Fruit fly (Drosophila melanogaster) whole organism, wandering third instar larva: ENCODE measurements around the gene CG10877.

Source experiments
- Abd-B ChIP-seq: fragments of >200 bp; optimal IDR thresholded peaks from 2 replicates; lab custom pipeline; 2017; ENCODE audit warnings: missing biosample characterization, missing genetic modification characterization
- CG32264 ChIP-seq: fragments of 200-800 bp; sonication (Bioruptor generic); optimal IDR thresholded peaks from 2 replicates; lab custom pipeline; 2016; ENCODE audit warnings: missing biosample characterization, missing genetic modification characterization
- CG9705 ChIP-seq: fragments of 200-800 bp; sonication (Bioruptor generic); optimal IDR thresholded peaks from 2 replicates; lab custom pipeline; 2018; ENCODE audit warnings: missing biosample characterization, mild to moderate bottlenecking, missing genetic modification characterization
- CrebA ChIP-seq: fragments of 200-800 bp; sonication (Bioruptor generic); optimal IDR thresholded peaks from 2 replicates; lab custom pipeline; 2016; ENCODE audit warnings: missing biosample characterization, mild to moderate bottlenecking, missing genetic modification characterization, borderline replicate concordance
- Dfd ChIP-seq: fragments of >200 bp; optimal IDR thresholded peaks from 2 replicates; lab custom pipeline; 2017; ENCODE audit warnings: missing biosample characterization, missing genetic modification characterization
- Dif ChIP-seq: fragments of 200-275, 200-300 bp; sonication (Bioruptor generic); optimal IDR thresholded peaks from 2 replicates; lab custom pipeline; 2018; ENCODE audit warnings: missing biosample characterization, missing genetic modification characterization; ENCODE audit not compliant: partially characterized antibody
- GATAd ChIP-seq: sonication (Bioruptor generic); optimal IDR thresholded peaks from 2 replicates; lab custom pipeline; 2016; ENCODE audit warnings: missing biosample characterization, missing genetic modification characterization
- HLH106 ChIP-seq: fragments of 200-800 bp; optimal IDR thresholded peaks from 3 replicates; lab custom pipeline; 2019; ENCODE audit warnings: missing biosample characterization, mild to moderate bottlenecking, missing genetic modification characterization, moderate library complexity
- Hnf4 ChIP-seq: fragments of 200-800 bp; sonication (Bioruptor generic); optimal IDR thresholded peaks from 2 replicates; lab custom pipeline; 2016; ENCODE audit warnings: missing biosample characterization, mild to moderate bottlenecking, missing genetic modification characterization
- Hr78 ChIP-seq: fragments of >200 bp; optimal IDR thresholded peaks from 2 replicates; lab custom pipeline; 2017; ENCODE audit warnings: missing biosample characterization, missing genetic modification characterization
- Hr83 ChIP-seq: fragments of 200-300 bp; sonication (Bioruptor generic); optimal IDR thresholded peaks from 2 replicates; lab custom pipeline; 2016; ENCODE audit warnings: missing biosample characterization, mild to moderate bottlenecking, missing genetic modification characterization, moderate library complexity; ENCODE audit not compliant: poor library complexity, severe bottlenecking
- Jra ChIP-seq: sonication (Bioruptor generic); optimal IDR thresholded peaks from 2 replicates; lab custom pipeline; 2016; ENCODE audit warnings: missing biosample characterization, missing genetic modification characterization
- Mio ChIP-seq: sonication (Bioruptor generic); optimal IDR thresholded peaks from 2 replicates; lab custom pipeline; 2016; ENCODE audit warnings: missing biosample characterization, missing genetic modification characterization
- Myc ChIP-seq: fragments of >200 bp; optimal IDR thresholded peaks from 2 replicates; lab custom pipeline; 2017
- N ChIP-seq: fragments of >200 bp; optimal IDR thresholded peaks from 2 replicates; lab custom pipeline; 2018; ENCODE audit warnings: missing biosample characterization, missing external identifiers, missing genetic modification characterization
- OdsH ChIP-seq: fragments of 200-800 bp; sonication (Bioruptor generic); optimal IDR thresholded peaks from 2 replicates; lab custom pipeline; 2016; ENCODE audit warnings: missing biosample characterization, mild to moderate bottlenecking, missing genetic modification characterization
- Rel ChIP-seq, 2 experiments: fragments of 200-800 bp; sonication (Bioruptor generic) in 1 of 2; optimal IDR thresholded peaks; 2 replicates in 1 of 2; 3 replicates in 1 of 2; lab custom pipeline; 2016 to 2019; ENCODE audit warnings: mild to moderate bottlenecking in 2 of 2, missing biosample characterization in 2 of 2, missing genetic modification characterization in 2 of 2, moderate library complexity in 1 of 2
- Sp1 ChIP-seq: fragments of 200-800 bp; sonication (Bioruptor generic); optimal IDR thresholded peaks from 3 replicates; lab custom pipeline; 2019; ENCODE audit warnings: missing biosample characterization, mild to moderate bottlenecking, missing genetic modification characterization, moderate library complexity
- Vsx2 ChIP-seq: fragments of 200-300, 225-300 bp; sonication (Bioruptor generic); optimal IDR thresholded peaks from 2 replicates; lab custom pipeline; 2018; ENCODE audit warnings: missing biosample characterization, missing genetic modification characterization; ENCODE audit not compliant: partially characterized antibody
- br ChIP-seq: fragments of 200-800 bp; sonication (Bioruptor generic); optimal IDR thresholded peaks from 2 replicates; lab custom pipeline; 2016; ENCODE audit warnings: missing biosample characterization, missing genetic modification characterization
- brk ChIP-seq: fragments of 200-800 bp; sonication (Bioruptor generic); optimal IDR thresholded peaks from 2 replicates; lab custom pipeline; 2016; ENCODE audit warnings: missing biosample characterization, mild to moderate bottlenecking, missing genetic modification characterization
- dl ChIP-seq, 2 experiments: fragments of 175-275, 200-275 bp in 1 of 2; fragments of 200-275 bp in 1 of 2; sonication (Bioruptor generic); optimal IDR thresholded peaks; lab custom pipeline; 2018; ENCODE audit warnings: mild to moderate bottlenecking in 2 of 2, missing biosample characterization in 2 of 2, missing genetic modification characterization in 2 of 2, moderate library complexity in 2 of 2; ENCODE audit not compliant: partially characterized antibody in 2 of 2, insufficient read depth in 1 of 2
- dmrt93B ChIP-seq: fragments of 200-800 bp; sonication (Bioruptor generic); optimal IDR thresholded peaks from 2 replicates; lab custom pipeline; 2018; ENCODE audit warnings: missing biosample characterization, mild to moderate bottlenecking, missing genetic modification characterization
- dsf ChIP-seq: sonication (Bioruptor generic); optimal IDR thresholded peaks from 2 replicates; lab custom pipeline; 2016; ENCODE audit warnings: missing biosample characterization, missing genetic modification characterization, borderline replicate concordance
- ey ChIP-seq: fragments of 200-800 bp; sonication (Bioruptor generic); optimal IDR thresholded peaks from 2 replicates; lab custom pipeline; 2016; ENCODE audit warnings: missing biosample characterization, missing genetic modification characterization
- foxo ChIP-seq, 2 experiments: fragments of 200-800 bp; sonication (Bioruptor generic); optimal IDR thresholded peaks; 2 replicates in 1 of 2; 3 replicates in 1 of 2; lab custom pipeline; 2016 to 2017; ENCODE audit warnings: missing biosample characterization in 2 of 2, missing genetic modification characterization in 2 of 2
- fru ChIP-seq: fragments of 200-800 bp; sonication (Bioruptor generic); optimal IDR thresholded peaks from 3 replicates; lab custom pipeline; 2016; ENCODE audit warnings: missing biosample characterization, mild to moderate bottlenecking, missing genetic modification characterization
- h ChIP-seq: fragments of 200-800 bp; sonication (Bioruptor generic); optimal IDR thresholded peaks from 3 replicates; lab custom pipeline; 2016; ENCODE audit warnings: missing biosample characterization, mild to moderate bottlenecking, missing genetic modification characterization
- jim ChIP-seq: fragments of 175-275, 200-325 bp; sonication (Bioruptor generic); optimal IDR thresholded peaks from 2 replicates; lab custom pipeline; 2016; ENCODE audit warnings: missing biosample characterization, mild to moderate bottlenecking, missing genetic modification characterization
- lola ChIP-seq: fragments of >200 bp; optimal IDR thresholded peaks from 2 replicates; lab custom pipeline; 2017; ENCODE audit warnings: missing biosample characterization, missing genetic modification characterization
- pan ChIP-seq: fragments of >200 bp; optimal IDR thresholded peaks from 2 replicates; lab custom pipeline; 2017
- psq ChIP-seq: fragments of 200-800 bp; sonication (Bioruptor generic); optimal IDR thresholded peaks from 3 replicates; lab custom pipeline; 2017; ENCODE audit warnings: missing biosample characterization, mild to moderate bottlenecking, missing genetic modification characterization, moderate library complexity
- rgr ChIP-seq: fragments of 200-800 bp; sonication (Bioruptor generic); optimal IDR thresholded peaks from 3 replicates; lab custom pipeline; 2016; ENCODE audit warnings: missing biosample characterization, mild to moderate bottlenecking, missing genetic modification characterization
- sage ChIP-seq: fragments of 200-800 bp; sonication (Bioruptor generic); optimal IDR thresholded peaks from 2 replicates; lab custom pipeline; 2016; ENCODE audit warnings: missing biosample characterization, mild to moderate bottlenecking, missing genetic modification characterization
- sv ChIP-seq: fragments of 200-800 bp; sonication (Bioruptor generic); optimal IDR thresholded peaks from 3 replicates; lab custom pipeline; 2016; ENCODE audit warnings: missing biosample characterization, missing genetic modification characterization
- tai ChIP-seq: sonication (Bioruptor generic); optimal IDR thresholded peaks from 2 replicates; lab custom pipeline; 2016; ENCODE audit warnings: missing biosample characterization, missing genetic modification characterization
- usp ChIP-seq: fragments of >200 bp; optimal IDR thresholded peaks from 2 replicates; lab custom pipeline; 2017; ENCODE audit warnings: missing biosample characterization, missing genetic modification characterization
- woc ChIP-seq: sonication (Bioruptor generic); optimal IDR thresholded peaks from 2 replicates; lab custom pipeline; 2016; ENCODE audit warnings: missing biosample characterization, mild to moderate bottlenecking, missing genetic modification characterization

Gene CG10877

dm6 chr3R:20588480-20588785 is 24.6 kb upstream of the CG10877 start, which contains the start of gene Srp72:
Srp72 (plus strand) TSS chr3R:20588711.
- peak; percentile 6 for TF ChIP-seq psq
- TF ChIP-seq Vsx2: no peak
- TF ChIP-seq lola (GFP tag; lab: Kevin White, UChicago): no peak
- TF ChIP-seq foxo (GFP tag; optimal IDR thresholded peaks at IDR 0.05; lab: Kevin White, UChicago): peak in 1 of 2 experiments; percentile 58
- peak; percentile 44 for TF ChIP-seq rgr (GFP tag; lab: Kevin White, UChicago)
- no peak for TF ChIP-seq Dif (GFP tag; lab: Kevin White, UChicago)
- no peak for TF ChIP-seq dmrt93B
- TF ChIP-seq brk (GFP tag; lab: Kevin White, UChicago): no peak
- no peak for TF ChIP-seq usp
- TF ChIP-seq ey (GFP tag; lab: Kevin White, UChicago): peak; percentile 12
- TF ChIP-seq N: no peak
- TF ChIP-seq dl (GFP tag; optimal IDR thresholded peaks at IDR 0.05; lab: Kevin White, UChicago; ENCODE audit: insufficient read depth in 1 of 2, partially characterized antibody in 2 of 2): no peak
- no peak for TF ChIP-seq CG32264 (GFP tag; lab: Kevin White, UChicago)
- peak; percentile 47 for TF ChIP-seq CG9705 (GFP tag; lab: Kevin White, UChicago)
- TF ChIP-seq sage (GFP tag; lab: Kevin White, UChicago): peak; percentile 59
- TF ChIP-seq Mio (GFP tag; lab: Kevin White, UChicago): no peak
- no peak for TF ChIP-seq Jra (GFP tag; lab: Kevin White, UChicago)
- TF ChIP-seq Dfd (GFP tag; lab: Kevin White, UChicago): no peak
- peak; percentile 50 for TF ChIP-seq h (GFP tag; lab: Kevin White, UChicago)
- peak; percentile 39 for TF ChIP-seq Hnf4 (GFP tag; lab: Kevin White, UChicago)
- TF ChIP-seq fru (GFP tag; lab: Kevin White, UChicago): peak; percentile 40
- TF ChIP-seq br (GFP tag; lab: Kevin White, UChicago): peak; percentile 25
- TF ChIP-seq tai (GFP tag; lab: Kevin White, UChicago): no peak
- TF ChIP-seq GATAd: peak; percentile 26
- TF ChIP-seq OdsH (GFP tag; lab: Kevin White, UChicago): peak; percentile 17
- TF ChIP-seq Abd-B (GFP tag; lab: Kevin White, UChicago): no peak
- peak; percentile 48 for TF ChIP-seq sv (GFP tag; lab: Kevin White, UChicago)
- no peak for TF ChIP-seq CrebA
- peak; percentile 35 for TF ChIP-seq Hr83 (GFP tag; lab: Kevin White, UChicago)
- TF ChIP-seq dsf (GFP tag; lab: Kevin White, UChicago): peak; percentile 45
- no peak for TF ChIP-seq jim
- no peak for TF ChIP-seq pan (lab: Kevin White, UChicago)
- peak; percentile 45 for TF ChIP-seq Sp1
- TF ChIP-seq woc (GFP tag; lab: Kevin White, UChicago): no peak
- TF ChIP-seq HLH106 (tag; lab: Kevin White, UChicago): peak; percentile 50

- TF ChIP-seq br (GFP tag; lab: Kevin White, UChicago): peak; percentile 91
- peak; percentile 88 for TF ChIP-seq Hnf4 (GFP tag; lab: Kevin White, UChicago)
- TF ChIP-seq OdsH (GFP tag; lab: Kevin White, UChicago): peak; percentile 93
- TF ChIP-seq ey (GFP tag; lab: Kevin White, UChicago): peak; percentile 92
- peak; percentile 79 for TF ChIP-seq CG9705 (GFP tag; lab: Kevin White, UChicago)
- TF ChIP-seq fru (GFP tag; lab: Kevin White, UChicago): peak; percentile 91
- no peak for TF ChIP-seq lola (GFP tag; lab: Kevin White, UChicago)
- TF ChIP-seq usp: no peak
- peak; percentile 93 for TF ChIP-seq Jra (GFP tag; lab: Kevin White, UChicago)
- TF ChIP-seq brk (GFP tag; lab: Kevin White, UChicago): no peak
- TF ChIP-seq pan (lab: Kevin White, UChicago): no peak
- no peak for TF ChIP-seq CrebA
- TF ChIP-seq h (GFP tag; lab: Kevin White, UChicago): peak; percentile 94
- peak; percentile 89 for TF ChIP-seq rgr (GFP tag; lab: Kevin White, UChicago)
- no peak for TF ChIP-seq dl (GFP tag; optimal IDR thresholded peaks at IDR 0.05; lab: Kevin White, UChicago; ENCODE audit: insufficient read depth in 1 of 2, partially characterized antibody in 2 of 2)
- no peak for TF ChIP-seq Myc
- TF ChIP-seq tai (GFP tag; lab: Kevin White, UChicago): no peak
- peak; percentile 77 for TF ChIP-seq dsf (GFP tag; lab: Kevin White, UChicago)
- peak; percentile 88 for TF ChIP-seq HLH106 (tag; lab: Kevin White, UChicago)
- peak; percentile 91 for TF ChIP-seq Sp1
- no peak for TF ChIP-seq sv (GFP tag; lab: Kevin White, UChicago)
- no peak for TF ChIP-seq Vsx2
- TF ChIP-seq jim: no peak
- peak; percentile 7 for TF ChIP-seq N
- TF ChIP-seq Abd-B (GFP tag; lab: Kevin White, UChicago): no peak
- peak; percentile 35 for TF ChIP-seq sage (GFP tag; lab: Kevin White, UChicago)
- TF ChIP-seq Rel (GFP tag; optimal IDR thresholded peaks at IDR 0.05; lab: Kevin White, UChicago): peak; percentile 61
- TF ChIP-seq Rel (tag; optimal IDR thresholded peaks at IDR 0.05; lab: Kevin White, UChicago): peak; percentile 31
- peak; percentile 91 for TF ChIP-seq Hr83 (GFP tag; lab: Kevin White, UChicago)
- peak; percentile 79 for TF ChIP-seq woc (GFP tag; lab: Kevin White, UChicago)
- no peak for TF ChIP-seq Dif (GFP tag; lab: Kevin White, UChicago)
- TF ChIP-seq Mio (GFP tag; lab: Kevin White, UChicago): peak; percentile 37
- peak; percentile 78 for TF ChIP-seq CG32264 (GFP tag; lab: Kevin White, UChicago)
- peak; percentile 88 for TF ChIP-seq psq
- peak; percentile 34 for TF ChIP-seq GATAd
- TF ChIP-seq Dfd (GFP tag; lab: Kevin White, UChicago): no peak
- peak; percentile 89 for TF ChIP-seq dmrt93B
- peak in 1 of 2 experiments; percentile 93 for TF ChIP-seq foxo (GFP tag; optimal IDR thresholded peaks at IDR 0.05; lab: Kevin White, UChicago)
- TF ChIP-seq Hr78 (GFP tag; lab: Kevin White, UChicago): no peak
Observed at dm6 chr3R:20587630-20588479, 24.0 kb upstream of the CG10877 start, which contains the start of gene Septin2. Septin2 (minus strand) TSS chr3R:20588356.
